Fruit fly (Drosophila melanogaster) whole organism, embryonic: ENCODE measurements around the gene CG17777.

Experiments
- Antp ChIP-seq: fragments of 200-800 bp; sonication (Bioruptor generic); optimal IDR thresholded peaks from 3 replicates; lab custom pipeline; 2016; ENCODE audit warnings: missing biosample characterization, missing genetic modification characterization
- Asciz ChIP-seq: fragments of 200-800 bp; sonication (Bioruptor generic); optimal IDR thresholded peaks from 2 replicates; lab custom pipeline; 2017; ENCODE audit warnings: missing biosample characterization, mild to moderate bottlenecking, missing genetic modification characterization, missing genetic modification reagents
- C15 ChIP-seq: fragments of 200-800 bp; sonication (Bioruptor generic); IDR thresholded peaks from 3 replicates; pipeline ENCODE4 v1.3.6; 2022; ENCODE audit warnings: missing biosample characterization, missing genetic modification characterization
- CG10462 ChIP-seq: fragments of 200-800 bp; sonication (Bioruptor generic); optimal IDR thresholded peaks from 2 replicates; lab custom pipeline; 2016; ENCODE audit warnings: missing biosample characterization, missing genetic modification characterization
- CG10959 ChIP-seq: fragments of 200-800 bp; sonication (Bioruptor generic); IDR thresholded peaks from 2 replicates; pipeline ENCODE4 v1.3.6; 2022; ENCODE audit warnings: missing biosample characterization, missing genetic modification characterization
- CG11085 ChIP-seq: fragments of 200-800 bp; sonication (Bioruptor generic); IDR thresholded peaks from 2 replicates; pipeline ENCODE4 v1.3.6; 2022; ENCODE audit warnings: missing biosample characterization, missing genetic modification characterization
- CG11398 ChIP-seq: fragments of 200-800 bp; sonication (Bioruptor generic); optimal IDR thresholded peaks from 2 replicates; lab custom pipeline; 2016; ENCODE audit warnings: missing biosample characterization, missing genetic modification characterization
- CG11696 ChIP-seq: fragments of 200-800 bp; sonication (Bioruptor generic); IDR thresholded peaks from 2 replicates; pipeline ENCODE4 v1.3.6; 2022; ENCODE audit warnings: missing biosample characterization, missing genetic modification characterization
- CG12071 ChIP-seq: fragments of 200-800 bp; sonication (Bioruptor generic); optimal IDR thresholded peaks from 3 replicates; lab custom pipeline; 2018; ENCODE audit warnings: missing biosample characterization, mild to moderate bottlenecking, missing genetic modification characterization
- CG12942 ChIP-seq: fragments of 200-800 bp; sonication (Bioruptor generic); optimal IDR thresholded peaks from 3 replicates; lab custom pipeline; 2016; ENCODE audit warnings: missing biosample characterization, missing genetic modification characterization
- CG13894 ChIP-seq: fragments of 200-800 bp; sonication (Bioruptor generic); optimal IDR thresholded peaks from 3 replicates; lab custom pipeline; 2018; ENCODE audit warnings: missing biosample characterization, mild to moderate bottlenecking, missing genetic modification characterization, moderate library complexity
- CG15073 ChIP-seq: fragments of 200-800 bp; sonication (Bioruptor generic); optimal IDR thresholded peaks from 2 replicates; lab custom pipeline; 2016; ENCODE audit warnings: missing biosample characterization, missing genetic modification characterization
- CG15479 ChIP-seq: fragments of 200-800 bp; sonication (Bioruptor generic); optimal IDR thresholded peaks from 3 replicates; lab custom pipeline; 2019; ENCODE audit warnings: missing biosample characterization, mild to moderate bottlenecking, missing genetic modification characterization, moderate library complexity
- CG15514 ChIP-seq: fragments of 200-800 bp; sonication (Bioruptor generic); optimal IDR thresholded peaks from 3 replicates; lab custom pipeline; 2017; ENCODE audit warnings: missing biosample characterization, missing genetic modification characterization, mild to moderate bottlenecking, moderate library complexity, missing genetic modification reagents
- CG17186 ChIP-seq: fragments of 200-800 bp; sonication (Bioruptor generic); optimal IDR thresholded peaks from 3 replicates; lab custom pipeline; 2017; ENCODE audit warnings: missing biosample characterization, missing genetic modification reagents, missing genetic modification characterization
- CG18599 ChIP-seq: fragments of 200-800 bp; sonication (Bioruptor generic); optimal IDR thresholded peaks from 3 replicates; lab custom pipeline; 2017; ENCODE audit warnings: missing biosample characterization, missing genetic modification characterization, mild to moderate bottlenecking, moderate library complexity, missing genetic modification reagents
- CG31441 ChIP-seq: fragments of 200-800 bp; sonication (Bioruptor generic); IDR thresholded peaks from 2 replicates; pipeline ENCODE4 v1.3.6; 2022; ENCODE audit warnings: missing biosample characterization, missing genetic modification characterization
- CG32772 ChIP-seq: fragments of 200-800 bp; sonication (Bioruptor generic); IDR thresholded peaks from 2 replicates; pipeline ENCODE4 v1.3.6; 2022; ENCODE audit warnings: missing biosample characterization, missing genetic modification characterization
- CG4617 ChIP-seq: fragments of 200-800 bp; sonication (Bioruptor generic); optimal IDR thresholded peaks from 3 replicates; lab custom pipeline; 2016; ENCODE audit warnings: missing biosample characterization, missing genetic modification characterization, borderline replicate concordance
- CG4820 ChIP-seq: fragments of 200-800 bp; sonication (Bioruptor generic); optimal IDR thresholded peaks from 3 replicates; lab custom pipeline; 2016; ENCODE audit warnings: missing biosample characterization, missing genetic modification characterization
- CG6272 ChIP-seq: fragments of 200-800 bp; sonication (Bioruptor generic); IDR thresholded peaks from 2 replicates; pipeline ENCODE4 v1.3.6; 2022; ENCODE audit warnings: missing biosample characterization, missing genetic modification characterization
- CG7372 ChIP-seq: fragments of 200-800 bp; sonication (Bioruptor generic); IDR thresholded peaks from 2 replicates; pipeline ENCODE4 v1.3.6; 2022; ENCODE audit warnings: missing biosample characterization, missing genetic modification characterization
- CG7745 ChIP-seq: fragments of 200-800 bp; sonication (Bioruptor generic); optimal IDR thresholded peaks from 2 replicates; lab custom pipeline; 2018; ENCODE audit warnings: missing biosample characterization, mild to moderate bottlenecking, missing genetic modification characterization, moderate library complexity
- CG7786 ChIP-seq: fragments of 200-800 bp; sonication (Bioruptor generic); optimal IDR thresholded peaks from 2 replicates; lab custom pipeline; 2016; ENCODE audit warnings: missing biosample characterization, missing genetic modification characterization
- CG7928 ChIP-seq: fragments of 200-800 bp; sonication (Bioruptor generic); optimal IDR thresholded peaks from 2 replicates; lab custom pipeline; 2017; ENCODE audit warnings: missing biosample characterization, mild to moderate bottlenecking, missing genetic modification characterization
- CG8281 ChIP-seq: fragments of 200-800 bp; sonication (Bioruptor generic); optimal IDR thresholded peaks from 2 replicates; lab custom pipeline; 2018; ENCODE audit warnings: missing biosample characterization, mild to moderate bottlenecking, missing genetic modification characterization, moderate library complexity
- CrebB ChIP-seq: fragments of 200-800 bp; sonication (Bioruptor generic); optimal IDR thresholded peaks from 3 replicates; lab custom pipeline; 2018; ENCODE audit warnings: missing biosample characterization, mild to moderate bottlenecking, missing genetic modification characterization
- D19A ChIP-seq: fragments of 200-800 bp; optimal IDR thresholded peaks from 3 replicates; lab custom pipeline; 2019; ENCODE audit warnings: missing biosample characterization, mild to moderate bottlenecking, missing genetic modification characterization, moderate library complexity
- Hr51 ChIP-seq, 2 experiments: fragments of 200-800 bp; sonication (Bioruptor generic); optimal IDR thresholded peaks; 2 replicates in 1 of 2; 3 replicates in 1 of 2; lab custom pipeline; 2016 to 2018; ENCODE audit warnings: missing biosample characterization in 2 of 2, missing genetic modification characterization in 2 of 2, mild to moderate bottlenecking in 1 of 2, moderate library complexity in 1 of 2
- Kr ChIP-seq: fragments of 200-800 bp; sonication (Bioruptor generic); optimal IDR thresholded peaks from 2 replicates; lab custom pipeline; 2017; ENCODE audit warnings: missing biosample characterization, mild to moderate bottlenecking, missing genetic modification characterization
- Lim3 ChIP-seq: fragments of 200-800 bp; sonication (Bioruptor generic); IDR thresholded peaks from 2 replicates; pipeline ENCODE4 v1.3.6; 2022; ENCODE audit warnings: missing biosample characterization, missing genetic modification characterization
- MESR4 ChIP-seq: fragments of 200-800 bp; sonication (Bioruptor generic); optimal IDR thresholded peaks from 2 replicates; lab custom pipeline; 2018; ENCODE audit warnings: missing biosample characterization, mild to moderate bottlenecking, missing genetic modification characterization, moderate library complexity
- Mrtf ChIP-seq: fragments of 200-800 bp; sonication (Bioruptor generic); IDR thresholded peaks from 3 replicates; pipeline ENCODE4 v1.3.6; 2022; ENCODE audit warnings: missing biosample characterization, missing genetic modification characterization
- Sry-δ ChIP-seq: fragments of 200-800 bp; sonication (Bioruptor generic); optimal IDR thresholded peaks from 2 replicates; lab custom pipeline; 2016; ENCODE audit warnings: missing biosample characterization, missing genetic modification characterization
- Vsx1 ChIP-seq: fragments of 200-800 bp; sonication (Bioruptor generic); optimal IDR thresholded peaks from 2 replicates; lab custom pipeline; 2017; ENCODE audit warnings: missing biosample characterization, mild to moderate bottlenecking, missing genetic modification characterization, missing genetic modification reagents
- cad ChIP-seq: fragments of >200 bp; optimal IDR thresholded peaks from 2 replicates; lab custom pipeline; 2017; ENCODE audit warnings: missing biosample characterization, missing genetic modification characterization
- disco-r ChIP-seq: fragments of 200-800 bp; sonication (Bioruptor generic); optimal IDR thresholded peaks from 2 replicates; lab custom pipeline; 2016; ENCODE audit warnings: missing biosample characterization, missing genetic modification characterization
- esg ChIP-seq: fragments of 200-800 bp; sonication (Bioruptor generic); conservative IDR thresholded peaks from 2 replicates; pipeline ENCODE4 v1.3.6; 2022; ENCODE audit warnings: missing biosample characterization, missing genetic modification characterization
- grn ChIP-seq: fragments of 200-800 bp; sonication (Bioruptor generic); optimal IDR thresholded peaks from 3 replicates; lab custom pipeline; 2017; ENCODE audit warnings: missing biosample characterization, missing genetic modification characterization
- hb ChIP-seq: fragments of 200-800 bp; sonication (Bioruptor generic); IDR thresholded peaks from 3 replicates; pipeline ENCODE4 v1.3.6; 2022; ENCODE audit warnings: missing biosample characterization, missing genetic modification characterization; ENCODE audit not compliant: partially characterized antibody
- jigr1 ChIP-seq: fragments of 200-800 bp; sonication (Bioruptor generic); IDR thresholded peaks from 3 replicates; pipeline ENCODE4 v1.3.6; 2022; ENCODE audit warnings: missing biosample characterization, missing genetic modification characterization
- jing ChIP-seq: fragments of 200-800 bp; sonication (Bioruptor generic); optimal IDR thresholded peaks from 2 replicates; lab custom pipeline; 2018; ENCODE audit warnings: missing biosample characterization, mild to moderate bottlenecking, missing genetic modification characterization
- knrl ChIP-seq: fragments of 200-800 bp; sonication (Bioruptor generic); IDR thresholded peaks from 3 replicates; pipeline ENCODE4 v1.3.6; 2022; ENCODE audit warnings: missing biosample characterization, missing genetic modification characterization; ENCODE audit not compliant: partially characterized antibody
- mirr ChIP-seq: fragments of 200-800 bp; sonication (Bioruptor generic); optimal IDR thresholded peaks from 3 replicates; lab custom pipeline; 2018; ENCODE audit warnings: missing biosample characterization, mild to moderate bottlenecking, missing genetic modification characterization
- otp ChIP-seq: fragments of 200-800 bp; sonication (Bioruptor generic); IDR thresholded peaks from 3 replicates; pipeline ENCODE4, ENCODE4 v1.3.6; 2022; ENCODE audit warnings: missing biosample characterization, missing genetic modification characterization
- slbo ChIP-seq: fragments of 200-800 bp; sonication (Bioruptor generic); IDR thresholded peaks from 2 replicates; pipeline ENCODE4 v1.3.6; 2022; ENCODE audit warnings: missing biosample characterization, missing genetic modification characterization
- ssp ChIP-seq: fragments of 200-800 bp; sonication (Bioruptor generic); IDR thresholded peaks from 2 replicates; pipeline ENCODE4 v1.3.6; 2022; ENCODE audit warnings: missing biosample characterization, missing genetic modification characterization
- stc ChIP-seq: fragments of 200-800 bp; sonication (Bioruptor generic); IDR thresholded peaks from 2 replicates; pipeline ENCODE4 v1.3.6; 2022; ENCODE audit warnings: missing biosample characterization, missing genetic modification characterization
- tgo ChIP-seq: fragments of 200-800 bp; sonication (Bioruptor generic); IDR thresholded peaks from 3 replicates; pipeline ENCODE4 v1.3.6; 2022; ENCODE audit warnings: missing biosample characterization, missing genetic modification characterization

The CG17777 gene

DNA sequence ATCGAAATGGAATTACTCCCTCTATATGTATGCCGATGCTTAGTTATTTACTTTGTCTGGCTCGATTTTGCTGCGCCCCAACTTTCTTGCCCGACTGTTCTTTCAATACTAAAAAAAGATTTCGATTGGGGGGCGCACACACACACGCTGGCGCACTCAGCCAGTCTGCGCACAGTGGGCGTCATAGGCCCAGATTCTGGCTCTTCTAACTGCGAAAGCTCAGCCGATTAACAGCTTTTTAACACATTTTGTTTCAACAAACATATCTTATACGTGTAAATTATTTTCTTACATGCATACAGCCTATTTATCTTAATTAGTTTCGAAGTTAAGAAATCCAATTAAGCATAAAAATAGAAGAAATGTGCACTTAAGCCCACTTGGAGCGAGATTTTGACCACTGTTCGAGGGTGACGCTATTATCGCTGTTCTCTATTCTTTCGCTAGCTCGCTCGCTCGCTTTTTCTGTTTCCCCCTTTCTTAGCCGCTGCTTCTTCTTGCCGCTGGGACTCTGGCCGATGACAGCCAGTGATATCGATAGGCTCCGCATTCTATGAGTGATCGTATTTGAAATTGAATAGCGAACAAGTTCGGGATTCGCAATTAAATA is 35.6 kb downstream of the CG17777 start, which contains the start of gene Vinc (continued):
- peak; percentile 85 for TF ChIP-seq D19A
- peak; percentile 78 for TF ChIP-seq slbo (GFP tag; lab: Robert Waterston, UW)
- TF ChIP-seq CrebB, result peak; percentile 75
- TF ChIP-seq CG11085 (GFP tag; lab: Robert Waterston, UW), result peak; percentile 60; the same call in 1 of the 2 replicates
- TF ChIP-seq CG7928 (GFP tag; lab: Kevin White, UChicago), result peak; percentile 63
- peak; percentile 78 for TF ChIP-seq CG12071
- 0 out of 3 replicates have a peak, but pooled peaks have one; percentile 40 for TF ChIP-seq jigr1 (GFP tag; lab: Robert Waterston, UW)
- peak; percentile 80 for TF ChIP-seq CG7786 (GFP tag; lab: Kevin White, UChicago)
- TF ChIP-seq otp (GFP tag; lab: Robert Waterston, UW), result peak; percentile 64; the same call in 2 of the 3 replicates
- TF ChIP-seq mirr, result peak; percentile 91
- TF ChIP-seq Hr51 (GFP tag; optimal IDR thresholded peaks at IDR 0.05; lab: Kevin White, UChicago), result peak in 1 of 2 experiments; percentile 38
- peak; percentile 56 for TF ChIP-seq CG10462 (GFP tag; lab: Kevin White, UChicago)
- TF ChIP-seq MESR4 (GFP tag; lab: Kevin White, UChicago), result no peak
- TF ChIP-seq ssp, result peak; percentile 62
- peak; percentile 86 for TF ChIP-seq CG31441 (GFP tag; lab: Robert Waterston, UW)
- TF ChIP-seq disco-r (GFP tag; lab: Kevin White, UChicago), result peak; percentile 38
- no peak for TF ChIP-seq cad
- peak; percentile 64 for TF ChIP-seq CG11398 (GFP tag; lab: Kevin White, UChicago)
- peak; percentile 42 for TF ChIP-seq Kr
- TF ChIP-seq Lim3 (GFP tag; lab: Robert Waterston, UW), result 0 out of 2 replicates have a peak, but pooled peaks have one; percentile 40
- peak; percentile 88 for TF ChIP-seq tgo (GFP tag; lab: Robert Waterston, UW)
- TF ChIP-seq Asciz (GFP tag; lab: Kevin White, UChicago), result no peak
- TF ChIP-seq grn (GFP tag; lab: Kevin White, UChicago), result no peak
- TF ChIP-seq hb (GFP tag; lab: Robert Waterston, UW), result no peak
- TF ChIP-seq CG10959 (GFP tag; lab: Robert Waterston, UW), result peak; percentile 62
- peak; percentile 93 for TF ChIP-seq CG13894
- 0 out of 3 replicates have a peak, but pooled peaks have one; percentile 30 for TF ChIP-seq C15
- no peak for TF ChIP-seq Vsx1
- TF ChIP-seq jing (GFP tag; lab: Kevin White, UChicago), result no peak
- peak; percentile 83 for TF ChIP-seq esg
- TF ChIP-seq CG12942 (GFP tag; lab: Kevin White, UChicago), result peak; percentile 67
- TF ChIP-seq Antp (GFP tag; lab: Kevin White, UChicago), result peak; percentile 91
- peak; percentile 96 for TF ChIP-seq CG18599 (GFP tag; lab: Kevin White, UChicago)
- peak; percentile 43; the same call in 1 of the 3 replicates for TF ChIP-seq knrl (GFP tag; lab: Robert Waterston, UW)
- peak; percentile 78 for TF ChIP-seq CG32772 (GFP tag; lab: Robert Waterston, UW)
- TF ChIP-seq CG15514 (GFP tag; lab: Kevin White, UChicago), result peak; percentile 86
- peak; percentile 83 for TF ChIP-seq stc
- TF ChIP-seq CG8281, result peak; percentile 77
- no peak for TF ChIP-seq CG7745 (tag; lab: Kevin White, UChicago)
- TF ChIP-seq CG11696 (GFP tag; lab: Robert Waterston, UW), result 0 out of 2 replicates have a peak, but pooled peaks have one; percentile 16
- TF ChIP-seq CG15479, result no peak
- TF ChIP-seq Mrtf, result peak; percentile 77; the same call in 2 of the 3 replicates
- peak; percentile 77 for TF ChIP-seq CG4820
- no peak for TF ChIP-seq CG15073 (GFP tag; lab: Kevin White, UChicago)
- peak; percentile 7 for TF ChIP-seq CG17186
- TF ChIP-seq CG7372 (GFP tag; lab: Robert Waterston, UW), result peak; percentile 79
- peak; percentile 55 for TF ChIP-seq Sry-δ
- peak; percentile 14 for TF ChIP-seq CG4617
- TF ChIP-seq CG6272, result peak; percentile 80
